Fruit fly (Drosophila melanogaster): ENCODE measurements around the gene CG15005.

- TF ChIP-seq Sin3A (optimal IDR thresholded peaks at IDR 0.05) (no peak), Myc (optimal IDR thresholded peaks at IDR 0.05) (no peak), psq (optimal IDR thresholded peaks at IDR 0.05) (no peak), h (optimal IDR thresholded peaks at IDR 0.05) (no peak)
Measured at dm6 chr3L:4157852-4158251, 46.3 kb downstream of the CG15005 start.
